Fruit fly (Drosophila melanogaster) S2 (cell line): ENCODE results near the gene Cox11.

Experiments used
- CG8478 ChIP-seq: fragments of >200 bp; optimal IDR thresholded peaks from 2 replicates; lab custom pipeline; 2018
- CTCF ChIP-seq, 2 experiments: fragments of >200 bp; optimal IDR thresholded peaks; 2 replicates each; lab custom pipeline; 2018

DNA sequence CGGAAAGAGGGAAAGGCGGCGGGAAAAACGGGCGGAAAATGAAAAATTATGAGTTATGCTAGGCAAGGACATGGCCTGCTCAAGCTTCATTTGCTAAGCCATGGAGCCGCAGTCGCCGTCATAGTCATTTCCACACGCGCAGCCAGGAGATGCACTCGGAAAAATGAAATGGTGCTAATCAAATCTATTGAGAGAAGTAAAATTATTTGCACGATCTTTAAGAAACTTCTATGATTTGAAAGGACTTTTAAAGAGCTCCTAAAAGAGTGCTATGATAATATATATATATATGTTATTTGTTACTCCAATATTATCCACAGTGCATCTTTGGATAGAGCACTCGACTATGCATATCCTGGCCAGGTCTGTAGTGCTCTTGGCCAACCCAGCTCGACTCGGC is 47.6 kb upstream of the Cox11 start:
- TF ChIP-seq CG8478 (no peak), CTCF (optimal IDR thresholded peaks at IDR 0.05; lab: Kevin White, UChicago) (no peak)
